Worm (Caenorhabditis elegans) whole organism, dauer: Measurements from ENCODE around the gene fkh-6.

Experiments used
- unc-62 ChIP-seq: sonication (generic microtip); optimal IDR thresholded peaks from 2 replicates; lab custom pipeline; 2017; ENCODE audit warnings: missing biosample characterization, missing genetic modification reagents, missing genetic modification characterization

fkh-6 gene

DNA sequence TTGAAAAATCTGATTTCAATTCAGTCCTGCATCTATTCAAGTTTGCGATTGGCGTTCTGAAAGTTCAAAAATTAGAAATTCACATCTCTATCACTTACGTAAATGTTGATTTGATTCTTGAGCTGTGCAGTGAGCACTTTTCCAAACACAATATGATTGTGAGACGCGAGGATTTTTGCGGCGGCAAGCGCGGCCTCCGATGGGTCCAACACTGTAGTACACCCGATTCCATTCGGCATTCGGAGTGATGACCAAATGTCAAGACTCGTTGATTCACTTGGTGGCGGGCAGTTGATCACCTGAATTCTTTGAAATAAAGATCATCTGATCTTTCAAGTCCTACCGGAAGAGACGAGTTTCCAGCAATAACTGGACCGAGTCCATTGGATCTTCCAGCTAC, 13.5 kb downstream of the fkh-6 start:
- TF ChIP-seq unc-62: no peak

DNA sequence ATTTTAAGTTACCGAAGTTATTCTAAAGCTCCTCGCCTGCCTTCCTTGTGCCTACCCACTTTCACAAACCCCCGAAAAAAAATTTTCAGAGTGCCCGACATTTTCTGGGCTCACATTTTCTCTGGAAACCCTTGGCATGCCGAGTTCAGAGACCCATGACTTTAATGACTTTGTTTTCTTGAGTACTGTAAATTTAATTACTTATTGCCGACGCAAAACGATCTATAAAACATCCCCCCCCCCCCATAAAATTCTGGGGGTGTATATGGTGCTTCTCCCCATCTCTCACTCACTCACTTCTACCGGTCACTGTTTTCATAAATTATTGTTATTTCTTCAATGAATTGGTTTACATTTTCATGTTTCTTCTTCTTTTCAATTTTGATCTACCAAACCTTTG, 15.3 kb downstream of the fkh-6 start, which contains the start of gene try-9:
try-9 (plus strand) TSS at position 301 of the 400 bp plus-strand sequence.
- TF ChIP-seq unc-62: no peak

DNA sequence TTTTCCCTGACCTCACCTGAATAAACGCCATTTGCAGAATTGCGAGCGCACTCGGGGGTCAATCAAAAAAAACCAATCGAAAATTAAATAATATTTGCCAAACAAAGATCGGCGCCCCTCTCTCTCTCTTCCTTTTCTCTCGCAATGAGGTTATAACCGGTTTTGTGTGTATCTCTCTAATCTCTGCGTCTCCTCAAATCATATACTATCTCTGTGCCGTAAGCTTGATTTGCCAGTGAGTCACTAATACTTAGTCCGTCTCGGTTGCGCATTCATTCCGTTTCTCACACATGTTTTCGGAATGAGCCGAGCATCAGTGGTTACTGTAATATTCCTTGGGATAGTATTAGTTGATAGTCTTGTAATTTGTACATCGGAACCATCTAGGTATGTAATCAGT, 21.1 kb downstream of the fkh-6 start:
- no peak for TF ChIP-seq unc-62

DNA sequence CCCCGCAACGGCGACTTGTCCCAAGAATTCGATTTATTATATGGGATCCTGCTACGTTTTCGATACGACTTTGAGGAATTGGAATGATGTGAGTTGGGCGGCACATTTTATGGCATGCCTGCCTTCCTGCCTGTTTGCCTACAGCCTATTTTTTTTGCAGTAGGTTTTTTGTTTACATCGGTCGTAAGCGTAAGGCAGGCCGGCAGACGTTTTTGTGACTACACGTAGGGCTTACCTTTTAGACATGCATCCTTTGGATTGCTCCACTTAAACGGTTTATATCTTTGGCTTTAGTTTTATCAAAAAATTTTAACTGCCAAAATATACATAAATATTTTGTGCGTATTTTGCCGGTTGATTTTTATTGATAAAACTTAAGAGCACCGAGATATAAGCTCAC, 24.0 kb downstream of the fkh-6 start:
- no peak for TF ChIP-seq unc-62

DNA sequence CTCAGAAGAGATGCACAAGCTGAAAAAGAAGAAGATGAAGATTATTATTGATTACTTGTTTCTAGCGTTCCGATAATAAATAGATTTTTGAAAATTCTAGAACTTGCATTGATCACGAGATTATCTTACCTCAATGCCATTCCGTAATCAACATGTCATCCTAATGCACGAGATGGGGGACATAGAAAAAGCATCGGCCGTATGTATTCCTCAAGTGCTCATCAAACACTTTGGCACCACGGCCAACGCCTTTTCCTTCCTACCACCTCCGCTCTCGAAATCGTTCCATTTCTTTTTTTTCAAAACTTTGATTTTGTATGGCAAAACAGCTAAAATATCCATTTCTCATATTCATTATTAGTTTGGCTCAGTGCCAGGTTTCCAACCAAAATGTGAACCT, 24.4 kb downstream of the fkh-6 start, which contains the start of gene lat-2:
lat-2 (plus strand) TSS at position 301 of the 400 bp plus-strand sequence.
- no peak for TF ChIP-seq unc-62

DNA sequence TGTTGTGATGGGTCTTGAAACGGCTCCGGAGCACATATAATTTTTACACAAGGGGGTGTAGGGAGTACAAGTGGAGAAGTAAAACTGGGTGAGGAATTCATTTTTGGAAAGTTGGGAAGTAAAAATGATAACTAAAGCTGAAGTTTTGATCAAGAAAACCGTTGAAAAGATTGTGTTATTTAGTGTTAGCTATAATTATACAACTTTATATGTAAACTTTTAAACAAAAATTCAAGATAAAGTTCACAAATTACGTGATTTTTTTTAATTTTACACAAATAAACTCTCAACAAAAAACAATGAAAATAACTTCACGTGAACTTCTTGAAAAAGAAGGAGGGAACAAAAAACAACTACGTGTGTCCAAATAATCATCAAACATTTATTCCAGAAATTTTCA, 28.0 kb downstream of the fkh-6 start, which contains the start of the genes H20J04.7 and H20J04.1:
H20J04.7 (minus strand) TSS at position 101 of the 400 bp plus-strand sequence.
H20J04.1 (plus strand) TSS at position 397 of the 400 bp plus-strand sequence.
- TF ChIP-seq unc-62: no peak

DNA sequence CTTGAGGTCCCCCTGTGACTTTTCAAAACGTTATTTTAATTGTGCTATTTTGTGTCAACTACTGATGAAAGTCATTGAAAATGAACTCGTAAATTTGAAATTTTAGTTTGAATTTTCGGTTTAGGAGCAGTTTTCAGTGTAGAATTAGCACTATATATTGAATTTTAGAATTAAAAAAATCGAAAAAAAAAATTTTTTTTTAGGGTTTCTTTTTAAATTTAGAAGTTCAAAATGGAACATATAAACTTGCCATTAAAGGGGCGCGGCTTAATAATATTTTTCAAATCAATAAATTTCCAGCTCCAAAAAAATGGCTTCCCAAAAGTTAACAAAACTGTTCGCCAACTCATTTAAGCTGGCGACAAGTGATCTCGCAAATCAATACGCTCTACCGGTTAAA, 32.3 kb downstream of the fkh-6 start, which contains the start of gene H20J04.9:
H20J04.9 (plus strand) TSS at position 301 of the 400 bp plus-strand sequence.
- TF ChIP-seq unc-62: no peak

DNA sequence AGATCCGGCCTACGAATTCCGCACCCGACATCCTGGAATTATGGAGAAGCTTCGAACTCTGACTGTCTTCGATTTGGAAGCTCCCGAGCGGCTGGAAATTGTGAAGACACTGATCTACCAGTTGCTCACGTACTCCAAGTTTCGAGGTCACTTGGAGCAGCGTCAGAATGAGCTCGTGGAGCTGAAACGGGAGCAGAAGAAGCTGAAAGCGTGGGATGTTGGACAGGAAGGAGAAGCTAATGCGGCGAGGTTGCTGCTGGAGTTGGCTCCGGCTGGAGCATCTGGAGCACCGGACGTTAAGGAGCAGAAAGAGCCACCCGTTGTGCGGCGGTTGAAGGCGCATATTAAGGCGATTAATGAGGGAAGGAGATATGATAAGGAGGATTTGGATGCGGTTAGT, 38.9 kb downstream of the fkh-6 start:
- no peak for TF ChIP-seq unc-62

DNA sequence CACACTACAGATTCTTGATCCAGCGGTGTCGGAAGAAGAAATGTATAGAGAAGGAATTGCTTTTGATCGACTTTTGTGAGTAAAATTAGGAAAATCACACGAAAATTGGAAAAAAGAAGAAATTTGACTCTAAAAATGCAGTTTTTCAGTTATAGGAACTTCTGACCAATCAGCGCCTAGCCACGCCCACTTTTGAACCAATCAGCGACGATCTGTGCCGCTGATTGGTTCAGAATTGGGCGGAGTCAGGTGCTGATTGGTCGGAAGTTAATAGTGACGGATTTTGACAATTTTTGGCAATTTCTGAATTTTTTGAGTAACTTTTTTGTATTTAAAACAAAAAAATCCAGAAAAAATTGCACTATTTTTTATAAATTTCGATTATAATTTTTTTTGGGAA, 41.7 kb downstream of the fkh-6 start:
- TF ChIP-seq unc-62: no peak

DNA sequence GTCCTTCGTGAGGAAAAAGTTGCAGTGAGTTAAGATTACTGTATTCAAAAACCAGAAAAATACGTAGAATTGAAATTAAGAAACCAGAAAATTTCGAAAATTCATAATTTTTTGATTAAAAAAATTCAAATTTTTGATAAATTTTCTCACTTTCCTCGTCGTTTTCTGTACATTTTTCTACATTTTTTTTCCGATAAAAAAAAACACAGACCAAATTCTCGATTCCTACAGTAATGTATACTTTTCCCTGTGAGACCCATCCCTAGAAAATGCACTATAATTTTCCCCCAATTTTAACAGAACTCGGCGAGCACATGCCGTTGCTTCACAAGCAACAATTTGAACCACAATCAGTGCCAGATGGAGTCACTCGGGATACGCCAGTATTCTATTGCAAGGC, 43.3 kb downstream of the fkh-6 start, which contains the start of gene athp-2:
athp-2 (plus strand) TSS at position 301 of the 400 bp plus-strand sequence.
- TF ChIP-seq unc-62: no peak

DNA sequence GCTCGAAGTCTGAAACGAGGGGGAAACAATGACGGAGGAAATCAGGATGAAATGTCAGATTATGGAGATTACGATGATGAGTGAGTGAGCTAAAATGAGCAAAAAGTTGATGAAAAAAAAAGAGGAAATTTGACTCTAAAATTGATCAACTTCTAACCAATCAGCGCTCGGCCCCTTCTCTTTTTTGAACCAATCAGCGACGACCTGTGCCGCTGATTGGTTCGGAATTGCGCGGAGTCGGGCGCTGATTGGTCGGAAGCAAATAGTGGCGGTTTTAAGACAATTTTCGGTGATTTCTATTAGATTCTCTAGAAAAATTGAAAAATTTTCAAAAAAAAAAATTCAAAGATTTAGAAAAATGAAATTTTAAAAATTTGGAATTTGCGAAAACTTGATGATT, 45.5 kb downstream of the fkh-6 start:
- no peak for TF ChIP-seq unc-62

DNA sequence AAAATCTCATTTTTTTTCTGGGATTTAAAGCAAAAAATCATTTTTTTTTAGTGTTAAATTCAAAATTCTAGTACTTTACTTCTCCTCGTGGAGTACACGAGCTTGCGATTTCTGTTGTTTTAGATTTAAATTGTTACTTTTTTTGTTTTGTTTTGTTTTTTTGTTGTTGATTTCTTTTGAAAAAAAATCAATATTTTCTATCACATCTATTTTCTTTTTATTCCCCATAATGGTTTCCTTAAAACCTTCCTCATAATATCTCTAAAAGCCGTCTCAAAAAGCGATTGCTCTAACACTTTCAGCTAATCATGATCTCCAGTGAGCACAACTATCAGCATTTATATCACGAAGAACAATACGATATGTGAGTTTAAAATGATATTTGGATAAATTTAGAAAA, 48.8 kb downstream of the fkh-6 start, which contains the start of gene madf-3:
madf-3 (plus strand) TSS at position 301 of the 400 bp plus-strand sequence.
- no peak for TF ChIP-seq unc-62
